Fruit fly (Drosophila melanogaster) S2 (cell line): ENCODE data around the gene CG6409.

ENCODE experiments used
- CG8478 ChIP-seq: fragments of >200 bp; optimal IDR thresholded peaks from 2 replicates; lab custom pipeline; 2018
- CTCF ChIP-seq, 2 experiments: fragments of >200 bp; optimal IDR thresholded peaks; 2 replicates each; lab custom pipeline; 2018

CG6409 gene

DNA sequence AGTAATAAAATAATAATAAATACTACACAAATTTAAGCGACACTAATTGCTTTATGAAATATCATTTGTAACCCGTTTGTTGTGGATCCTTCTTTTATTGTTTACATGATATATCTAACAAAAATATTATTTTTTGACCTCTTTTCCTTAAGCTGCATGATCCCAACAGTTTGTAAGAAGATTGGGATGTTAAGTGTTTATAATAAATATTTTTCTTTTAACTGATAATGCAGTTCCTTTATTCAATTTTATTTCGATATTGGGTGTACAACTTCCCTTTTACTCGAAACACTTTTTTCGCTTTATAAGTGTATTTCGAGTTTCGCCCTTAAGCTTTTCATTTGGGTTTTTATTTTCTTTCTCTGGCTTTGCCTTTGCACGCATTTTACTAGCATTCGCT lies 28.6 kb downstream of the CG6409 start:
- TF ChIP-seq CG8478 (no peak), CTCF (optimal IDR thresholded peaks at IDR 0.05; lab: Kevin White, UChicago) (no peak)

DNA sequence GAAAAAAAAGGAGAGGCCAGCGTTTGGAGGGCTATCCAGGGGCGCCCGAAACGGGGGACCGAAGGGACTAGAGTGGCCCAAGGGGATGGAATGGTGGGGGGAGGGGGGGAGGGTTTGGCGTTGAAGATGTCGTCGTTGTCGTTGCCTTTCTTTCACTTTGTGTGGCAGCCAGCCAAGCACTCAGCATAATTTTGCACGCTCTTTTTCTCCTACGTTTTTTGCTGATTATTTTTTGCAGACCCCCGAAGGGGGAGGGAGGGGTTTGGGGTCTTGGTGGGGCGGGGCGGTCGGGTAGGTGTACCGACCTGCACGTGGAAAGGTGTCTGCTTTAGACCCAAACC lies 29.1 kb downstream of the CG6409 start:
- TF ChIP-seq CTCF (optimal IDR thresholded peaks at IDR 0.05; lab: Kevin White, UChicago) (no peak), CG8478 (no peak)

DNA sequence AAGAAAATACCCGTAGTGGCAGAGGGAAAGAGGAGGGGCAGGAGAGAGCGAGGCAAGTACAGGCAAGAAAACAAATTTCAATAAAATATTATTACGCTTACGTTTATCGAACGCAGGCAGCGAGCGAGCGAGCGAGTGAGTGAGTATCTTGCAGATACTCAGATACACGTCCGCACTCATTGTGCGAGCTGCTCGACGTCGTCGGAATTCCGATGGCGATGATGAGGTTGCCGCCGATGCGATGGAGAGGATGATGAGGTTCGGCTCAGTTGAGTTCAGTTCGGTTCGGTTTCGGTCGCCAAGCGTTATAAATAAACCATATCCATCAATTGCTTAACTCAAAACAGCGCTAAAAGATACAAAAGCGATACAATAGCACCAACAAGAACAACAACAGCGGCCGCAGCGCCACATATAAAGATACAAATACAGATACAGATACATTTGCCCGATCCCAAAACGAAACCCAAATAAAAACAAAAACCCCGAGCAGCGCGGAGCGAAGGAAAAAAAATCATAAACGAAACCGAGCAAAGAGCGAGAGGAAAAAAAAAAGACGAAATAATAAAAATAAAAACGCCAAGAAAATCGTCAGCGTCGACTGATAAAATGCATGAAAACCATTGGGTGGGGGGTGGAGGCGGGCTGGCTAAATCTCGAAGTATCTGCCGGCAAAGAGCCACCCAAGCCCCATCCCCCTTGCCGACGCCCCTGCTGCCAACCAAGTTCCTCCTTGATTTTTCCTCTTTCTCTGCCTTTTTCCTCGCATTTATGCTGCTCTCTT lies 29.6 kb downstream of the CG6409 start:
- no peak for TF ChIP-seq CG8478
- TF ChIP-seq CTCF (optimal IDR thresholded peaks at IDR 0.05; lab: Kevin White, UChicago): no peak

DNA sequence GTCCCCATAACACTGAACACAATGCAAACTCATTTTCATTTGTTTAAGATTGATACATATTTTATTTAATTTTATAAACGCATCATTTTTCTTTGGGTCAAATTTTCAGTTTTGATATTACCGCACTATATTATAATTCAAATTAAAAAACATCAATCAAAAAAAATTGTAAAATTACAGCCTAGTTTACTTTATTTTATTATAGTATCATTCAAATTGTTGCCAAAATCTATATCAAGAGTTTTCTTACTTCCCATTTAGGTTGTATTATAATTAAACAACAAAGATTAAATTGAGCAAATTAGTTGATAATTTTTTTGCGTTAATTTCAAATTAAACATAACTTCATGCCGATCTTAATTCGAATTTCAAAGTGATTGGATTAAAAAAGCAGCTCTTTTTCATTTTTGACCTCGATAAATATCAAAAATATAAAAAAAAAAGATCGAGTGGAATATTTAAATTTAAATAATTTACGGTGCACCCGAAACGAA lies 30.3 kb downstream of the CG6409 start:
- TF ChIP-seq CG8478 (no peak), CTCF (optimal IDR thresholded peaks at IDR 0.05; lab: Kevin White, UChicago) (no peak)

DNA sequence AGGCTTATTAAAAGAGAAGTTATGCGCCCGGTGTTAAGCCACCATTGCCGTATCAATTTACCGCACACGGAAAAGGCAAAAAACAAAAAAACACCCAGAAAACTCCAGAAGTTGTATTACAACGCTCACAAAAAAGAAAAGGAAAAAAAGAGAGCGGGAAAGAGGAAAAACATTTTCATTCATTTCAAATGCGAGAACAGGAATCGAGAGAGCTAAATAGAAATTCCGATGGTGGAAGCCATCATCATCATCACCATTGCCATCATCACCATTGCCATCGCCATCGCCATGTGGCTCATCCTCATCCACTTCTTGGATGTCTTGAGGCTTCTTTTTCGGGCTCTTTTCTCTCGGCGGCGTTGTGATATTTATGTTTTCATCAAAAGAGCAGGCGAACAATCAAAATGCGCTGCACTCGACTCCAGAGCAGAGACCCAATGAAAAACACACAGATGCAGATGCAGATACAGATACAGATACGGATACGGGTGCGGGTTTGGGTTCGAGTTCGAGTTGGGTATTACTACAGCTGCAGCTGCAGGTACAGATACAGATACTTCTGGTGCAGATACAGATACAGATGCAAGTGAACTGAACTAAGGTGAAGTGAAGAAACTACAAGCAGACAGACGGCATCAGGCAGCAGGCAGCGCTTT lies 31.0 kb downstream of the CG6409 start:
- TF ChIP-seq CTCF (optimal IDR thresholded peaks at IDR 0.05; lab: Kevin White, UChicago) (peak in 1 of 2 experiments; percentile 7), CG8478 (no peak)

DNA sequence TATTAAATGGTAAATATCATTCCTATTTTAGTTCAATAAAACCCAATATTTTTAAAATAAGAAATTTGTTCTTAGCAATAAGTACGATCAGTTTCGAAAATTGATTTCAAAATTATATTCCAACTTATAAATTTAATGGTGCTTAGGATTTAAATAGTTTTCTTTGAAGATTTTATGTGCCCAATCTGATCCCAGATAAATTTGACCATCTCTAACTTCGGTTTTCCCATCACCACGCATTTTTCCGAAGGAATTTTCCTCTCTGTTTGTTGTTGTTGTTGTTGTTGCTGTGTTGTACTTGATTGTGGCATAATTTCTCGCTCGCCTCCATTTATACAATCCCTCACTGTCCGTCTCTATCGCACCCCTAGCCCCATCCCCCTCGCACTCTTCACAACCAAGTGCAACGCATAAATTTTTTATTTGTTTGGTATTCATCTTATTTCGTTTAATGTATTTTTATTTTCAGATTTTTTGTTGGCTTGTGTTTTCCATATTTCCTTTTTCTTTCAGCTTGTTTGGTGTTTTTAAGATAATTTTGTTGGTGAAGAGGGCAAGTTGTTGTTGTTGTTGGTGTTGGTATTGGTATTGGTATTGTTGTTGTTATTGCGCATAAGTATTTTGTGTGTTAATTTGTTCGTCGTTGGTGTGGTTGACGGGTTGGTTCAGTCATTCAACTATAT lies 32.4 kb downstream of the CG6409 start:
- no peak for TF ChIP-seq CTCF (optimal IDR thresholded peaks at IDR 0.05; lab: Kevin White, UChicago)
- TF ChIP-seq CG8478: no peak

DNA sequence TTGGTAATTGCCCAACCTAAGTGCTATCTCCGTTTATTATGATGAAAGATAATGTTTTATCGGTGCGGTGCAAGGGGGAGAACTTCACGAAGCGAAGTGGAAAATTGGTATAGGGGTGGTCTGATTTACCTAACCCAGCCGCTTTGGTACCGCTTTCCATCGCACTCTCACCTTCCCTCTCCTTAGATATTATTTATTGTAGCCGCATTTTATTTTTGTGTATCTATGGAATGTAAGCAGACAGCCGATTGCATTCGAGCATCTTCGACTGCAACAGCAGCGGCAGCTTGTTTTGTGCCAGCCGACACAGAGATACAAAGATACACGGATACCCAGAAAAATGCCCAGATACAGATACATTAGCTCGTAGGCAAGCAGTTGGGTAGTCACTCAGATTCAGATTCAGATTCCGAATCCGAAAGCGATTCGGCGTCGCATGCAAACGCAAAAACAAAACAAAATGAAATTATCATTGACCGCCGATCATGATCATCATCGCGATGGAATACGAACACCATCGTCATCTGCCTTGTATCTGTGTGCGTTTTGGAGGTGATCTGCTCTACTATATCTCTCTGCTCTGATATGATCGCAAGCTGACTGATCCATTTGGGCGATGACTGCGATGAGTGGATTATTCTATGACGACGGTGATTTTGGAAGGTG lies 33.3 kb downstream of the CG6409 start:
- TF ChIP-seq CTCF (optimal IDR thresholded peaks at IDR 0.05; lab: Kevin White, UChicago): no peak
- TF ChIP-seq CG8478: no peak

DNA sequence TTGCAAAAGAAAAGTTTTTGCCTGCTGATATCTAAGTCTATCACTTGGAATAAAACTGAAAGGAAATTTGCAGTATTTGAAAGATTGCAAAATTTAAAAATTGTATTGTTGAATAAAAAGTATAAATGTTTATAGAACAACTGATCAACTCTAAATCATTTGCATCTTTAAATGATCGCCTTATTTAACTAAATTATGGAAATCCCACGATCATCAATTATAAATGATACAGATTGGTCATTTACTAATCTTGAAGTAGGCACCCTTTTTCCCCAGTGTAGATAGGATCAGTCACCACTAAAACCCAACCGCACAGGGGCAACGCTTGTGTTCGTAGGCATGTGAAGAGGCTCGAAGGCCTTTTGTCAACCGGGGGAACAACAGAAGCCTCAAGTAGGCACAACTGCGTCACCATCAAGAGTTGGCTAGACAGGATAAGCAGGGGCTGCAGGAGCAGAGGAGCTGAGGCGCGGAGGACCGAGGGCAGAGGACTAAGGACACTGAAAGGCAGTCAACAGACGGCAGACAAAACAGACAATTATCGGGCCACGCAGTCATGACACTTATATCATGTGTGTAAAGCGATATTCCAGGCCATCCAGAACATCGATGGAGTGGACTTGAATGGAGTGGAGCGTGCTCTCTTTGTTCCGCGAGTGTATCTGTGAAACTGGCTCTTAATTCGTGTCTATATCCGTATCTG lies 34.2 kb downstream of the CG6409 start:
- no peak for TF ChIP-seq CG8478
- no peak for TF ChIP-seq CTCF (optimal IDR thresholded peaks at IDR 0.05; lab: Kevin White, UChicago)

DNA sequence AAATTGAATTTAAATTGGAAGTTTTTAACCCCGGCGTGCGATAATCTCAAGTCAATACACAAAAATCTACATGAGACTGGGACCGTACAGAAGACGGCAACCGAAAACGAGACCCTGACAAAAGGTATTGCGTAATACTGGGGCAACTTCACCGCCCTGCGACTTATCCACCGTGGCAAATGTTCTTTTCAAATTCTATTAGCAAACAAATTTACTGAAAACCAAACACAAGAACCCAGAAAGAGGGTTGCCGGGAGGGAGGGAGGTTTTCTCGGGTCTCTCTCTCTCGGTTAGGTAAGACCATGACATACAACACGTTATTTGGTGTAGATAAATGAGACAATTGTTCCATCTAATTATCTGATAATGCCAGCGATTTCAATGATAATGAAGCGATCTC lies 36.4 kb downstream of the CG6409 start:
- no peak for TF ChIP-seq CTCF (optimal IDR thresholded peaks at IDR 0.05; lab: Kevin White, UChicago)
- TF ChIP-seq CG8478: no peak

DNA sequence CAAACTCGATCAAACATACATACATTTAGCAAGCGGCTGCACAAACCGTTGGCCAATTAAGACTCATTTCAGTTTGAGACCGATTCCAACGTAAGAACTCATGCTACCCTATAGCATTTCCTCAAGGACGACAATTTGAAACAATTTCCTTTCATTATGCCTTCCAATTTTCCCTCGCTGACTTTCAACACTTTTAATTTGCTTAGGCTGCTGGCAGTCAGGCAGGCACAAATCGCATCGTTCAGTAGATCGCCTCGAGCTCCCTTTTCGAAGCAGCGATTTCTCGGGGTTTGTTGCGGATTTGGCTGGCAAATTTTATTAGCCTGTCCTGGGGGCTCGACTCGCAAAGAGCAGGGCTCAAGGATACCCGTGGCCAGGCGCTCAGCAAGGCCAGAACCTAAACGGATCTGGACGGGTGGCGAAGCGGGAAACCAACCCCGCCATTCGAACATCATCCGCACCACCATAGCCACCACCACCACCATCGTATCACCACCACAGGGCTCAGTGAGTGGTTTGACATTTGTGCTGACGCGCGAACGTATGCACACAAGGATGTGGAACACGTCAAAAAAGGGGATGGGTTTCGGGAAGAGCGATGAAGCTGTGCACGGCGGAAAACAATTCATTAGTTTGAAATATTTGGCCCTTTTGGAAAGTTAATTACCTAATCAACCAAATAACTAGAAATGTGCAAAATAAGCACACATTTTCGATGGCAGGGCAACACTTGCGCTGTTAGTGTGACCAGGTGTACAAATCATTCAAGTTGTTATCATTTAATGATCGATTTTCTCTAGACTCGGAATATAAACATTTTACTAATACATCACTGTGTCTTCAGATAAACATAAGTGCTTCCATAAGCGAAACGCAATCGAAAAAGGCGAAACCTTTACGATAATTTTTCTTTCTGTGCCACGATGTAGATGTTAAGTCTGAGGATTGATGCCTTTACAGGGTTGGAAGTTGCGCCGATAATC lies 37.3 kb downstream of the CG6409 start:
- no peak for TF ChIP-seq CTCF (optimal IDR thresholded peaks at IDR 0.05; lab: Kevin White, UChicago)
- TF ChIP-seq CG8478: no peak

DNA sequence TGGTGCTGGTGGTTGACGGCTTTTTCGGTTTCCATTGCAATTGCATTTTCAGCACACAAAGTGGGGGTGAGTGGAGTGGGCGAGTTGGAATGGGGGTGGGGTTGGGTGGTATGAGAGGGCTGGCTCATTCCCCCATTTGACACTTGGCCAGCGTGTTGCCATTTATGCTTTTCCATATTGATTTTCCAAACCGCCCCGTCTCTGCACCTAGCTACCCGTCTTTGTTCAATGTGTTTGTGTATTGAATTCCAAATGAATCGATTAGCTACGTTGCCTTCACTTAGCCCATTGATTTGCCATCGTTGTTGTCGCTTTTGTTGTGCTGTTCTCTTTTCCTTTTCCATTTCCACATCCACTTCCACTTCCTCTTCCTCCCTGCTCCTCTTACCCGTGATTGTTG lies 38.5 kb downstream of the CG6409 start:
- no peak for TF ChIP-seq CTCF (optimal IDR thresholded peaks at IDR 0.05; lab: Kevin White, UChicago)
- TF ChIP-seq CG8478: no peak

DNA sequence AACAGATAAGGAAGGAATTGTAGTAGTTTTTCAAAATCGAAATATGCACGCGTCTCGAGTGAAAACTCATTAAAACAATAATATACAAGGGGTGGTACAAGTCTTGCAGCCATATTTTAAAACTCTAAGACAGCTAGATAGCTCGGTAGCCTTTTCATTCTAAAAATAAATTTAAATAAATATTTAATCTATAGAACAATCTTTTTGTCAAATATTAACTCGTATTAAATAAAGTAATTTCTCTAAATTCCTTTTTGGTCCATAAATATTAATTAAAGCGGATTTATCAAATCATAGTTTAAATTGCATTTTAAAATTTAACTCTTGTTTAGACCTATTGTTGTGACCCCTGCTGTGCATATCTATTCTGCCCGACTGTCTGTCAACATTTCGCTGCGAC lies 38.9 kb downstream of the CG6409 start:
- TF ChIP-seq CTCF (optimal IDR thresholded peaks at IDR 0.05; lab: Kevin White, UChicago) (no peak), CG8478 (no peak)

DNA sequence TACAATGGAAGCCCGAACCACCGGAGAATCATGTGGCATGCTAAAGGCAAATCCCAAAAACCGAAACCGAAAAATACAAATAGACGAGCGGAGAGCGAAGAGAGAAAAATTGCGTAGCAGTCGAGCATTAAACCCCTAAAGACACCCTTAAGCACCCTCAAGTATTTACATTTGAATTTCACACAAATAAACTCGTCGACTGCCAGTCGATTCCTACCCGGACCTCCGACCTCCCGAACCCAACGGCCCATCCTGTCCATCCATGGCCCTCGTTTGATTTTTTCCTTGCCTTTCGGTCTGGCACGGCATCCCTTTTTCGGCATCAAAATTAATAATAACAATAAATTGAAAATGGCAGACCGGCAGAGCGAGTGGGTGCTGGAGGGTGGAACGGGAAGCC lies 39.4 kb downstream of the CG6409 start:
- TF ChIP-seq CTCF (optimal IDR thresholded peaks at IDR 0.05; lab: Kevin White, UChicago) (no peak), CG8478 (no peak)

DNA sequence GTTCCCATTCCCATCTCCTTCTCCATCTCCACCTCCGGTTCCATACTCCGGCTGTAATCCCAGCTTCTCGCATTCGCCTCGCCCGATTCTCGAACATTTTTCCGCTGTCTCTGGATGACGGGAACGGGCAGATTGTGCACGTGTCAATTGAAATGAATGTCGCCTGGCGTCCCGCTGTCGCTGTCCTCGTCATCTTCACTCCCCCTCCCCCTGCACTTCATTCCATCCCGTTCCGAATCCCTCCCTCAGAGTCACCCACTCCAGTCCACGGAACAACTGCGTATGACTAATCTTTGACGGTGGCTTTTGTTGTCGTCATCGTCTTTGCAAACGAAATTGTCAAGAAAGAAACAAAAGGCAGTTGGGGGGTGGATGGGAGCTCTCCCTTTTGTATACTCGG lies 40.3 kb downstream of the CG6409 start:
- TF ChIP-seq CTCF (optimal IDR thresholded peaks at IDR 0.05; lab: Kevin White, UChicago) (no peak), CG8478 (no peak)
